Fruit fly (Drosophila melanogaster): ENCODE measurements around the gene cad.

cad gene

dm6 chr2L:20759809-20760485, 10.6 kb upstream of the cad start (continued):
- TF ChIP-seq Gug (GFP tag; IDR thresholded peaks at IDR 0.05) (no peak), bbx (GFP tag; IDR thresholded peaks at IDR 0.05; ENCODE audit: partially characterized antibody) (no peak), CG12942 (GFP tag; optimal IDR thresholded peaks at IDR 0.05) (no peak), Eip74EF (GFP tag; optimal IDR thresholded peaks at IDR 0.05) (peak in 1 of 2 experiments; percentile 9), z (GFP tag; IDR thresholded peaks at IDR 0.05) (no peak), CoRest (tag; optimal IDR thresholded peaks at IDR 0.05) (peak; percentile 70), kah (GFP tag; optimal IDR thresholded peaks at IDR 0.05) (peak; percentile 74), sens-2 (GFP tag; IDR thresholded peaks at IDR 0.05) (no peak), CG1792 (GFP tag; optimal IDR thresholded peaks at IDR 0.05) (no peak), en (GFP tag; optimal IDR thresholded peaks at IDR 0.05) (no peak), BtbVII (GFP tag; optimal IDR thresholded peaks at IDR 0.05) (peak; percentile 18), jigr1 (GFP tag; IDR thresholded peaks at IDR 0.05) (0 out of 3 replicates have a peak, but pooled peaks have one; percentile 25), seq (GFP tag; IDR thresholded peaks at IDR 0.05) (peak; percentile 46), D19B (GFP tag; optimal IDR thresholded peaks at IDR 0.05) (no peak), Drgx (GFP tag; IDR thresholded peaks at IDR 0.05) (0 out of 2 replicates have a peak, but pooled peaks have one; percentile 21), bcd (GFP tag; optimal IDR thresholded peaks at IDR 0.05) (peak; percentile 15), caup (GFP tag; optimal IDR thresholded peaks at IDR 0.05; ENCODE audit: severe bottlenecking) (no peak), CG17568 (GFP tag; optimal IDR thresholded peaks at IDR 0.05) (no peak), pho (GFP tag; optimal IDR thresholded peaks at IDR 0.05) (peak; percentile 23), trh (GFP tag; optimal IDR thresholded peaks at IDR 0.05) (no peak), CG14014 (GFP tag; IDR thresholded peaks at IDR 0.05) (peak; percentile 32; the same call in 1 of the 2 replicates), ttk (GFP tag; IDR thresholded peaks at IDR 0.05) (no peak), hkb (optimal IDR thresholded peaks at IDR 0.05) (no peak), hkb (GFP tag; IDR thresholded peaks at IDR 0.05) (peak; percentile 38; the same call in 1 of the 2 replicates), Hmx (GFP tag; optimal IDR thresholded peaks at IDR 0.05) (no peak), salm (tag; optimal IDR thresholded peaks at IDR 0.05) (no peak), CG6854 (GFP tag; optimal IDR thresholded peaks at IDR 0.05) (no peak), lilli (GFP tag; optimal IDR thresholded peaks at IDR 0.05) (peak; percentile 43), Usf (GFP tag; optimal IDR thresholded peaks at IDR 0.05) (no peak), Vsx1 (GFP tag; optimal IDR thresholded peaks at IDR 0.05) (peak; percentile 45), ci (GFP tag; IDR thresholded peaks at IDR 0.05) (peak; percentile 6; the same call in 1 of the 3 replicates), CG15269 (tag; optimal IDR thresholded peaks at IDR 0.05) (peak; percentile 69), CG10565 (GFP tag; optimal IDR thresholded peaks at IDR 0.05) (no peak), grn (GFP tag; optimal IDR thresholded peaks at IDR 0.05) (no peak), mld (GFP tag; IDR thresholded peaks at IDR 0.05; ENCODE audit: partially characterized antibody) (no peak), Mad (GFP tag; optimal IDR thresholded peaks at IDR 0.05) (no peak), NC2β (GFP tag; optimal IDR thresholded peaks at IDR 0.05) (no peak), her (GFP tag; optimal IDR thresholded peaks at IDR 0.05) (no peak), CG17612 (GFP tag; IDR thresholded peaks at IDR 0.05) (no peak), CG4707 (GFP tag; optimal IDR thresholded peaks at IDR 0.05) (no peak), Meics (GFP tag; optimal IDR thresholded peaks at IDR 0.05) (peak; percentile 29), Dbx (GFP tag; IDR thresholded peaks at IDR 0.05) (peak; percentile 36; the same call in 1 of the 3 replicates), CG10267 (tag; optimal IDR thresholded peaks at IDR 0.05) (peak; percentile 27), dan (GFP tag; IDR thresholded peaks at IDR 0.05) (no peak), danr (GFP tag; IDR thresholded peaks at IDR 0.05) (no peak), h (optimal IDR thresholded peaks at IDR 0.05) (no peak), eyg (GFP tag; optimal IDR thresholded peaks at IDR 0.05) (no peak), CG8478 (optimal IDR thresholded peaks at IDR 0.05) (no peak), H2.0 (GFP tag; IDR thresholded peaks at IDR 0.05) (no peak), ara (GFP tag; IDR thresholded peaks at IDR 0.05) (no peak), CG3407 (GFP tag; optimal IDR thresholded peaks at IDR 0.05) (peak; percentile 7)

Measured in whole organism, embryonic.